Worm (Caenorhabditis elegans): Measurements from ENCODE around the gene lgc-45.

DNA sequence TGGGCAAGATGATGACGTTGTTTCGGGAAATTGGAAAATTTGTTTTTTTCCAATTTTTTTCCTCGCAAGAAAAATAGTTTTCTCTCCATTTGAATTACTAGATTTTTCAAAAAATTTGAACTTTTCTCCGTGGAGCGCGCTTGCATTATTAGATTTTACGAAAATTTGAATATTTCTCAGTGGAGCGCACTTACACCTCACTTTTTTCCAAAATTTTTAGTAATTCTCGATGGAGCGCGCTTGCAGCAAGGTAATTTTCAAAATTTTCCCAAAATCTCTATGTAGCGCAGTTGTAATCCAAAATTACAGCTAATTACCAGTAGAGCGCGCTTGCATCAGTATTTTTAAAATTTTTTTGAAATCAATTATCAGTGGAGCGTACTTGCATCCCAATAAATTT, 2.6 kb upstream of the lgc-45 start:
- TF ChIP-seq dao-5 (tag; optimal IDR thresholded peaks at IDR 0.05) (no peak), him-1 (tag; optimal IDR thresholded peaks at IDR 0.05) (no peak)

Data from whole organism, L4/young adult.